Fruit fly (Drosophila melanogaster): ENCODE data around the gene Gprk2.

- TF ChIP-seq esn (GFP tag; optimal IDR thresholded peaks at IDR 0.05) (no peak), CG4318 (GFP tag; optimal IDR thresholded peaks at IDR 0.05) (no peak), Lpt (GFP tag; optimal IDR thresholded peaks at IDR 0.05) (no peak), svp (GFP tag) (no peak), Ets96B (tag; optimal IDR thresholded peaks at IDR 0.05) (no peak), CG6163 (GFP tag; IDR thresholded peaks at IDR 0.05) (no peak), Gug (GFP tag; IDR thresholded peaks at IDR 0.05) (no peak)
These were observed 34.8 kb upstream of the Gprk2 start for dm6 chr3R:31370204-31370603.

Measured in whole organism, prepupa.